Worm (Caenorhabditis elegans) whole organism, midembryonic: ENCODE measurements around the gene C06A12.19.

Experiments
- T22C8.4 ChIP-seq: fragments of 200-800 bp; sonication (Bioruptor generic); IDR thresholded peaks from 2 replicates; pipeline ENCODE4 v1.3.6; 2022; ENCODE audit warnings: missing genetic modification characterization, missing compliant biosample characterization
- cog-1 ChIP-seq: sonication (generic microtip); optimal IDR thresholded peaks from 2 replicates; lab custom pipeline; 2016; ENCODE audit warnings: missing genetic modification characterization, missing compliant biosample characterization
- flt-1 ChIP-seq: fragments of 200-800 bp; sonication (Bioruptor generic); IDR thresholded peaks from 2 replicates; pipeline ENCODE4 v1.3.6; 2022; ENCODE audit warnings: missing genetic modification characterization, missing compliant biosample characterization
- klf-2 ChIP-seq: fragments of 200-800 bp; sonication (Bioruptor generic); conservative IDR thresholded peaks from 2 replicates; pipeline ENCODE4 v1.3.6; 2022; ENCODE audit warnings: missing genetic modification reagents, missing genetic modification characterization, missing compliant biosample characterization
- med-1 ChIP-seq: sonication (generic microtip); optimal IDR thresholded peaks from 2 replicates; lab custom pipeline; 2017; ENCODE audit warnings: missing genetic modification characterization, mild to moderate bottlenecking, missing compliant biosample characterization, antibody characterized with exemption, missing genetic modification reagents; ENCODE audit not compliant: insufficient read depth
- ref-1 ChIP-seq: fragments of 200-800 bp; sonication (Bioruptor generic); conservative IDR thresholded peaks from 2 replicates; pipeline ENCODE4 v1.3.6; 2022; ENCODE audit warnings: missing genetic modification reagents, missing genetic modification characterization, missing compliant biosample characterization
- tab-1 ChIP-seq: fragments of 200-800 bp; sonication (Bioruptor generic); IDR thresholded peaks from 2 replicates; pipeline ENCODE4 v1.3.6; 2022; ENCODE audit warnings: missing genetic modification characterization, missing compliant biosample characterization
- ztf-23 ChIP-seq: fragments of 200-800 bp; sonication (Bioruptor generic); IDR thresholded peaks from 2 replicates; pipeline ENCODE4 v1.3.6; 2022; ENCODE audit warnings: missing genetic modification reagents, missing genetic modification characterization, missing compliant biosample characterization
- ztf-29 ChIP-seq: fragments of 200-800 bp; sonication (Bioruptor generic); IDR thresholded peaks from 2 replicates; pipeline ENCODE4 v1.3.6; 2022; ENCODE audit warnings: missing genetic modification reagents, missing genetic modification characterization, missing compliant biosample characterization

Gene C06A12.19

DNA sequence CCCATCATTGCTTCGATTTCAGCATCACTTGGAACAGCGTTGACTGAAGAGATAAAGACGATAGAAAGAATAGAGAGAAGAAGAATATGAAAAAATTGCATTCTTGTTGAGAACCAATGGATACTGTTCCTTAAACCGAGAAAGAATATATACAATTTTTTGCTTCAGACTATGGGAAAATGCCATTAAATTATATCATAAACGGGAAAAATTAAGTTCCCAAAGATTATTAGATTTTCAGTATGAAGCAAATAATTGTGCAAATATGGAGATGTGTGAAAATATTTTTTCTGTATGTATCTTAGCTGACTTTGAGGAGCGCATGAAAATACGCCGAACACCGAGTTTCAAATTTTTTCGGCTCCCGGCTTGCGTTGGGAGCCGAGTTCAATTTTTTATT, 32.4 kb downstream of the C06A12.19 start, which contains the start of gene T02D1.9:
TSS of gene T02D1.9 (minus strand) at position 101 of the 400 bp plus-strand sequence.
- TF ChIP-seq tab-1 (GFP tag; lab: Robert Waterston, UW), result no peak

DNA sequence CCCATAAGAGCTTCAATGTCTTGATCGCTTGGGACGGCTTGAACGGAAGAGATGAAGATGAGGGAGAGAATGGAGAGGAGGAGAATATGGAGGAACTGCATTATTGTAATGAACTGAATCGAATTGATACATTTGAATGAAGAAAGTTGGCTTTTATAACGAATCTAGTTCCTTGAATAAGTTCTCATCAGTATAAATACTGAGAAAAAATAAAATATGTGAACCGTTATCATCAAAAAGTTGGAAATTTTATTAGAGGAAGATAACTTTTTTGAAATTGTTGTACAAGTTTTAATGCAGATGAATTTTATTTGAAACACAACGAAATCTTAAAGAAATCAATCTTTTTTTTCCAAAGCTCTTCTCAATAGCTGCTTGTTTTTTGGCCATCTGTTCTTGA, 32.9 kb downstream of the C06A12.19 start, which contains the start of gene T02D1.7:
TSS of gene T02D1.7 (minus strand) at position 101 of the 400 bp plus-strand sequence.
- TF ChIP-seq cog-1 (no peak), flt-1 (GFP tag; lab: Robert Waterston, UW) (no peak), T22C8.4 (no peak), ztf-23 (no peak), klf-2 (no peak), ref-1 (GFP tag; lab: Robert Waterston, UW) (no peak), ztf-29 (no peak), tab-1 (GFP tag; lab: Robert Waterston, UW) (no peak), med-1 (GFP tag; lab: Kevin White, UChicago) (no peak)

ce11 chrIV:17406119-17406518, 33.8 kb downstream of the C06A12.19 start:
- TF ChIP-seq med-1 (GFP tag; lab: Kevin White, UChicago), result no peak
- TF ChIP-seq flt-1 (GFP tag; lab: Robert Waterston, UW), result no peak
- no peak for TF ChIP-seq ref-1 (GFP tag; lab: Robert Waterston, UW)
- TF ChIP-seq cog-1, result no peak
- TF ChIP-seq klf-2, result no peak
- no peak for TF ChIP-seq ztf-29
- TF ChIP-seq tab-1 (GFP tag; lab: Robert Waterston, UW), result no peak
- no peak for TF ChIP-seq T22C8.4
- no peak for TF ChIP-seq ztf-23

- TF ChIP-seq tab-1 (GFP tag; lab: Robert Waterston, UW), result no peak
- TF ChIP-seq ztf-23, result no peak
- TF ChIP-seq T22C8.4, result no peak
- no peak for TF ChIP-seq med-1 (GFP tag; lab: Kevin White, UChicago)
- TF ChIP-seq cog-1, result no peak
- TF ChIP-seq ref-1 (GFP tag; lab: Robert Waterston, UW), result no peak
- TF ChIP-seq ztf-29, result no peak
- no peak for TF ChIP-seq flt-1 (GFP tag; lab: Robert Waterston, UW)
- TF ChIP-seq klf-2, result no peak
Measured at ce11 chrIV:17405530-17405929, 34.4 kb downstream of the C06A12.19 start, which contains the start of gene pmp-4. pmp-4 (minus strand) TSS chrIV:17405630.

DNA sequence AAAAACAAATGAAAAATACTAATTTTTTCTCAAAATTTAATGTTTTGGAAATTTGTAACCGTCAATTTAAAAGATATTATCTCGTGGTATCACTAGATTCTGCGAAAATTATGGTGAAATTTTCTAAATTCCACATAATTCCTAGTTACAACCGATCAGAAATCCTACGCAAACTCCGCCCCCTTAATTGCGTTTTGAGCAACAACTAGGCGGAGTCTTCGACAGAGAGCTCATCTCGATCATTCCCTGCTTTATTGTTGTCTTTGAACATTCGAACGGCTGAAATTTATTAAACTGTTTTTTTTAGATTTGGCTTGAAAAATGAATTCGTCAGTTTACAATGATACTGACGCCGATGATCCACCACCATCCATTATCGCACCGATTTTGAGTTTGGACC, 40.4 kb downstream of the C06A12.19 start, which contains the start of gene T02D1.4:
TSS of gene T02D1.4 (plus strand) at position 301 of the 400 bp plus-strand sequence.
- TF ChIP-seq ref-1 (GFP tag; lab: Robert Waterston, UW) (no peak), tab-1 (GFP tag; lab: Robert Waterston, UW) (no peak), T22C8.4 (no peak), cog-1 (no peak), med-1 (GFP tag; lab: Kevin White, UChicago) (no peak), flt-1 (GFP tag; lab: Robert Waterston, UW) (no peak), ztf-23 (no peak), klf-2 (no peak), ztf-29 (no peak)

DNA sequence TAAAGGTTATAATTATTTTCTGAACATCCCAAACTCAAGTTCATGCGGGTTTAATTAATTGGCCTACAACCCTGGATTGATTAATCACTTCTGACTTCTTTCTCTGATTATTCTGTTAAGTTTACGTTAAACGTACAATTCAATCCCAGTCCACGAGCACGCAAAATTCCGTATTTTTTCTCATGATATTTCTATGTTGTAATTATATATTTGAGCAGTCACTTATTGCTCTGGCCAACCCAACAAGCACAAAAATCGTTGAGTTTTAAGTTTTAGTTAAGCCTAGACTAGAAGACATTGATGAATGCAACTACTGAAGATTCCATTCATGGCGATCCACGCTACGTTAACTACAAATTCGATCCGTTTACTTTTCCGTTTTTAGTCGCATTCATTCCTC, 44.0 kb downstream of the C06A12.19 start, which contains the start of gene sru-15:
TSS of gene sru-15 (plus strand) at position 301 of the 400 bp plus-strand sequence.
- TF ChIP-seq tab-1 (GFP tag; lab: Robert Waterston, UW) (no peak), ref-1 (GFP tag; lab: Robert Waterston, UW) (no peak), T22C8.4 (no peak), med-1 (GFP tag; lab: Kevin White, UChicago) (no peak), flt-1 (GFP tag; lab: Robert Waterston, UW) (no peak), klf-2 (no peak), ztf-23 (no peak), ztf-29 (no peak), cog-1 (no peak)
